Worm (Caenorhabditis elegans) whole organism, early embryonic: ENCODE measurements around the gene EEED8.12.

Experiments
- B0310.2 ChIP-seq: sonication (generic microtip); optimal IDR thresholded peaks from 2 replicates; lab custom pipeline; 2016; ENCODE audit warnings: mild to moderate bottlenecking, missing genetic modification characterization, missing compliant biosample characterization
- F13C5.2 ChIP-seq: sonication (generic microtip); optimal IDR thresholded peaks from 2 replicates; lab custom pipeline; 2017; ENCODE audit warnings: mild to moderate bottlenecking, missing genetic modification characterization, inconsistent platforms, missing compliant biosample characterization
- ama-1 ChIP-seq: fragments of 150-350 bp; optimal IDR thresholded peaks from 2 replicates; lab custom pipeline; 2014
- ceh-13 ChIP-seq: fragments of 200-800 bp; sonication (Bioruptor generic); optimal IDR thresholded peaks from 2 replicates; lab custom pipeline; 2018; ENCODE audit warnings: mild to moderate bottlenecking, missing genetic modification characterization, missing compliant biosample characterization
- flt-1 ChIP-seq: fragments of 200-800 bp; sonication (Bioruptor generic); IDR thresholded peaks from 2 replicates; pipeline ENCODE4 v1.3.6; 2022; ENCODE audit warnings: missing genetic modification characterization, missing compliant biosample characterization
- hmbx-1 ChIP-seq: sonication (generic microtip); optimal IDR thresholded peaks from 2 replicates; lab custom pipeline; 2016; ENCODE audit warnings: mild to moderate bottlenecking, missing genetic modification characterization, missing compliant biosample characterization
- hmg-4 ChIP-seq: fragments of 200-800 bp; sonication (Bioruptor generic); optimal IDR thresholded peaks from 2 replicates; lab custom pipeline; 2018; ENCODE audit warnings: mild to moderate bottlenecking, missing genetic modification characterization, missing compliant biosample characterization
- hnd-1 ChIP-seq: sonication (generic microtip); optimal IDR thresholded peaks from 2 replicates; lab custom pipeline; 2016; ENCODE audit warnings: missing genetic modification characterization, missing compliant biosample characterization
- sea-1 ChIP-seq: fragments of 200-800 bp; sonication (Bioruptor generic); conservative IDR thresholded peaks from 2 replicates; pipeline ENCODE4 v1.3.6; 2022; ENCODE audit warnings: missing genetic modification characterization, missing compliant biosample characterization
- tbx-11 ChIP-seq: fragments of 200-800 bp; sonication (Bioruptor generic); IDR thresholded peaks from 2 replicates; pipeline ENCODE4 v1.3.6; 2022; ENCODE audit warnings: missing genetic modification characterization, missing compliant biosample characterization
- tra-4 ChIP-seq: sonication (generic microtip); optimal IDR thresholded peaks from 2 replicates; lab custom pipeline; 2017; ENCODE audit warnings: missing genetic modification characterization, missing compliant biosample characterization

DNA sequence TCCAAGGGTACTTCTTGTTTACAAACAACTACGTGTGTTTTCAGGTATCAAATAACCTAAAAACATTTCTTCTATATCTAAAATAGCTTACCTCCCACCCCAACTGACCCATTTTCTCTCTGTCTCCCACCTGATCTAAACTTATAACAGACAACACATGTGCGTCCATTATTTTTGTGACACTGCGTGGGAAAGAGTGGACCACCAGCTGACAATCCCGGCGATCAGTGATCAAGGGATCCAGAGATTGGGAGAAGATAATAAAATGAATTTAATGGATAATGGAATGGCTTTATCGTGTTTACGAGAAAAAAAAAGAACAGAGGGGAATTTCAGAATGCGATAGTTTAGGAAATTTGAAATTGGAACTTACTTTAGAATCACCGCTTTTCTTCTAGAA, 40.4 kb upstream of the EEED8.12 start:
- TF ChIP-seq flt-1 (GFP tag; lab: Robert Waterston, UW) (no peak), ama-1 (no peak), sea-1 (GFP tag; lab: Robert Waterston, UW) (no peak), hmg-4 (GFP tag; lab: Kevin White, UChicago) (no peak), tbx-11 (GFP tag; lab: Robert Waterston, UW) (no peak), F13C5.2 (tag; lab: Kevin White, UChicago) (no peak), ceh-13 (no peak), hnd-1 (tag; lab: Kevin White, UChicago) (no peak), hmbx-1 (tag; lab: Kevin White, UChicago) (no peak), tra-4 (tag; lab: Kevin White, UChicago) (no peak), B0310.2 (tag; lab: Kevin White, UChicago) (no peak)
